Fruit fly (Drosophila melanogaster): ENCODE measurements around the gene rept.

- no peak for TF ChIP-seq CG6854 (GFP tag; optimal IDR thresholded peaks at IDR 0.05)
- no peak for TF ChIP-seq Gug (GFP tag; IDR thresholded peaks at IDR 0.05)
- TF ChIP-seq Blimp-1 (GFP tag; optimal IDR thresholded peaks at IDR 0.05): no peak
Observed at dm6 chr3L:19216377-19216776, 38.8 kb upstream of the rept start.

Measured in whole organism, prepupa.